Worm (Caenorhabditis elegans): ENCODE results near the gene mksr-1.

mksr-1 gene

DNA sequence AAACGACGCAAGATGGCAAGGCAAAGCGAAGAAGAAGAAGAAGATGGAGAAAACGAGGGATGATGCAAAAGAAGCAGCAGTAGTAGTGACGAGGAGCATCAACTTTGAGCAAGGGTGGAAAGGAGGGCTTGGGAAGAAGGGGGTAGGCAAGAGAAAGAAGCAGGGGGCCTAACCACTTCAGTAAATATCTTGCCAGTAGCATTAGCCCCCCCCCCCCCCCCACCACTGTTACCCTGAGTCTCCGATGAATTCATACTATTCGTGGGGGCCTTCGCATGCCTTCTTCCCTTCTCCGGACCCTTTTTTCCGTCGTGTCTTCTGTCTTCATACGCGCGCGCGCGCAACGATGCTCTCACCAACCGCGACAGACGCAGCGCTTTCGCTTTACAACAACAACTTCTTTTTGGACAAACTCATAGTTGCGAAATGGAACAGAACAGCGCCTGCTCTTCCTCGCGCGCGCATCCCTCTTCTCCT, 47.1 kb downstream of the mksr-1 start:
- no peak for TF ChIP-seq unc-62 (GFP tag; optimal IDR thresholded peaks at IDR 0.05)

- no peak for TF ChIP-seq unc-62 (GFP tag; optimal IDR thresholded peaks at IDR 0.05)
Observed at ce11 chrX:1018586-1018985, 50.3 kb downstream of the mksr-1 start.

DNA sequence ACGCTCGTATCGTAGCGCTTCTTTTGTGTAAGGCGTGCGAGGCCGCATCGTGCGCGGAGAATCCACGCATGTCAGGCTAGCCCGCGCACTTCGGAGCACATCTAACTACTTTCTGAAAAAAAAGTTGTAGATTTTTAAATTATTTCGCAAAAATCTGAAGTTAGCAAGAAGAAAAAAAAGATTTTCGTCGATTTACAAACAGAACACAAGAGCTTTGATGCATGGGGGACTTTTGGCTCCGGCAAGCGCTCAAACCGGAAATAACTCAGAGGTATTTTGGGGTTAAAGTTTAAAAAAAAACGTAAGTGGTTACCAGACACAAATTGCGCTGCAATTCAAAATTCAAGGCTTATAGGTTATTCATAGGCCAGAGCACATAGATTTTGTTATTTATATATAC, 51.5 kb downstream of the mksr-1 start, which contains the start of the genes F55A4.13 and nlf-1:
TSS of gene F55A4.13 (minus strand) at position 101 of the 400 bp plus-strand sequence.
TSS of gene nlf-1 (minus strand) at position 112 of the 400 bp plus-strand sequence.
- TF ChIP-seq unc-62 (GFP tag; optimal IDR thresholded peaks at IDR 0.05): no peak

All from whole organism, dauer.